Worm (Caenorhabditis elegans) whole organism, mixed stage, embryonic: ENCODE data around the gene H09F14.1.

Experiments used
- ceh-83 ChIP-seq: fragments of 200-800 bp; sonication (Bioruptor generic); optimal IDR thresholded peaks from 2 replicates; lab custom pipeline; 2018; ENCODE audit warnings: mild to moderate bottlenecking, missing genetic modification characterization, missing compliant biosample characterization
- elt-1 ChIP-seq: sonication (generic microtip); optimal IDR thresholded peaks from 2 replicates; lab custom pipeline; 2017; ENCODE audit warnings: missing genetic modification characterization, mild to moderate bottlenecking, missing compliant biosample characterization, antibody characterized with exemption, moderate library complexity, borderline replicate concordance; ENCODE audit not compliant: insufficient read depth
- elt-3 ChIP-seq: fragments of 150-350 bp; optimal IDR thresholded peaks from 2 replicates; lab custom pipeline; 2014; ENCODE audit warnings: missing biosample characterization, missing genetic modification characterization
- lsy-2 ChIP-seq: fragments of 150-350 bp; optimal IDR thresholded peaks from 2 replicates; lab custom pipeline; 2014; ENCODE audit warnings: missing biosample characterization, missing genetic modification characterization
- mab-5 ChIP-seq: fragments of 150-350 bp; optimal IDR thresholded peaks from 2 replicates; lab custom pipeline; 2014; ENCODE audit warnings: missing biosample characterization, missing genetic modification characterization
- mep-1 ChIP-seq: fragments of 150-350 bp; optimal IDR thresholded peaks from 2 replicates; lab custom pipeline; 2017; ENCODE audit warnings: missing biosample characterization, missing genetic modification reagents, missing genetic modification characterization, inconsistent platforms
- nhr-12 ChIP-seq: fragments of 150-350 bp; optimal IDR thresholded peaks from 2 replicates; lab custom pipeline; 2014; ENCODE audit warnings: missing biosample characterization, missing genetic modification characterization
- nhr-2 ChIP-seq: fragments of 150-350 bp; optimal IDR thresholded peaks from 2 replicates; lab custom pipeline; 2014; ENCODE audit warnings: missing biosample characterization, missing genetic modification characterization
- nhr-28 ChIP-seq: fragments of 150-350 bp; optimal IDR thresholded peaks from 2 replicates; lab custom pipeline; 2014; ENCODE audit warnings: missing biosample characterization, missing genetic modification characterization
- nhr-76 ChIP-seq: sonication (generic microtip); optimal IDR thresholded peaks from 2 replicates; lab custom pipeline; 2017; ENCODE audit warnings: missing biosample characterization, missing genetic modification characterization
- tbx-8 ChIP-seq: fragments of 200-800 bp; sonication (Bioruptor generic); optimal IDR thresholded peaks from 2 replicates; lab custom pipeline; 2018; ENCODE audit warnings: mild to moderate bottlenecking, missing genetic modification characterization, moderate library complexity, missing compliant biosample characterization
- unc-39 ChIP-seq: fragments of 150-350 bp; optimal IDR thresholded peaks from 2 replicates; lab custom pipeline; 2014; ENCODE audit warnings: missing biosample characterization, missing genetic modification characterization
- unc-62 ChIP-seq: fragments of 150-350 bp; optimal IDR thresholded peaks from 2 replicates; lab custom pipeline; 2014; ENCODE audit warnings: missing biosample characterization, missing genetic modification reagents, missing genetic modification characterization
- ztf-11 ChIP-seq: fragments of 150-350 bp; optimal IDR thresholded peaks from 2 replicates; lab custom pipeline; 2014; ENCODE audit warnings: missing biosample characterization, missing genetic modification characterization

- no peak for TF ChIP-seq nhr-12 (tag; lab: Kevin White, UChicago)
- TF ChIP-seq mab-5 (tag; lab: Kevin White, UChicago) = no peak
- no peak for TF ChIP-seq mep-1 (tag; lab: Kevin White, UChicago)
- TF ChIP-seq elt-3 = no peak
- no peak for TF ChIP-seq unc-62 (GFP tag; lab: Kevin White, UChicago)
- TF ChIP-seq ztf-11 (tag; lab: Kevin White, UChicago) = no peak
- no peak for TF ChIP-seq nhr-76
- no peak for TF ChIP-seq unc-39 (tag; lab: Kevin White, UChicago)
- TF ChIP-seq nhr-28 = no peak
- TF ChIP-seq lsy-2 = no peak
- TF ChIP-seq nhr-2 = no peak
- TF ChIP-seq tbx-8 = no peak
- TF ChIP-seq elt-1 = no peak
- no peak for TF ChIP-seq ceh-83
Measured at ce11 chrV:10568496-10568895, 46.9 kb downstream of the H09F14.1 start.
